Fruit fly (Drosophila melanogaster): ENCODE measurements around the gene CG31955.
A peak's percentile ranks its signal among the peaks of the same experiment; 100 is the strongest.

CG31955 gene

dm6 chr2L:3729635-3730034 is 16.7 kb upstream of the CG31955 start:
- TF ChIP-seq Mio (GFP tag; optimal IDR thresholded peaks at IDR 0.05) (no peak), Dif (GFP tag; optimal IDR thresholded peaks at IDR 0.05; ENCODE audit: partially characterized antibody) (no peak), OdsH (GFP tag; optimal IDR thresholded peaks at IDR 0.05) (no peak), Vsx2 (GFP tag; optimal IDR thresholded peaks at IDR 0.05; ENCODE audit: partially characterized antibody) (no peak), usp (GFP tag; optimal IDR thresholded peaks at IDR 0.05) (no peak), jim (GFP tag; optimal IDR thresholded peaks at IDR 0.05) (no peak), GATAd (GFP tag; optimal IDR thresholded peaks at IDR 0.05) (no peak), br (GFP tag; optimal IDR thresholded peaks at IDR 0.05) (no peak), dmrt93B (GFP tag; optimal IDR thresholded peaks at IDR 0.05) (no peak), fru (GFP tag; optimal IDR thresholded peaks at IDR 0.05) (no peak), brk (GFP tag; optimal IDR thresholded peaks at IDR 0.05) (no peak), lola (GFP tag; optimal IDR thresholded peaks at IDR 0.05) (no peak)

DNA sequence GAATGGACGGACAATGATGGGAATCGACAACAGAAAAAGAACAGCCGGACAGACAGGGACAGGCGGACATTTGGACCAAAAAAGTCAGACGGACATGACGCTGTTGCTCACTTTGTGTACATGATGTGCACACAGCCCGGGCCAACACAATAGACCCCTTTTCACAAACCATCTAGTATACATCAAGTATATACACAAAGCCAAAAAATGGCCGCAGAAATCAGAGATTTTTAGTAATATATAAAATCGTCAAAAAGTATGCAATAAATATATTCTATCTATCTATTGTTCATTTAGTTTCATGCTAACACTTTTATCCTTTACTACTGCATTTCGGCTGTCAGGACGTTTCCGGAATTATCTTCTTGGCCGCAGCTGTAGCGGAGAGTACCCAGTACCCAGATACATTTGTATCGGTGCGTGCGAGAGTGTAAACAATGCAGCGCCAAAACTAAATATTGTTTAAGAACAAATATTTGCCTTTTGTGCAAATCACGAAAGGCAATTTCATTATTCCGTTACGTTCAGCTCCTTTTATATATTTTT is 6.6 kb upstream of the CG31955 start:
- TF ChIP-seq CG32264 (GFP tag; optimal IDR thresholded peaks at IDR 0.05): no peak
- TF ChIP-seq dmrt93B (GFP tag; optimal IDR thresholded peaks at IDR 0.05): peak; percentile 1
- TF ChIP-seq h (GFP tag; optimal IDR thresholded peaks at IDR 0.05): peak; percentile 17
- peak; percentile 15 for TF ChIP-seq fru (GFP tag; optimal IDR thresholded peaks at IDR 0.05)
- TF ChIP-seq Hr83 (GFP tag; optimal IDR thresholded peaks at IDR 0.05; ENCODE audit: poor library complexity, severe bottlenecking): no peak
- no peak for TF ChIP-seq Dfd (GFP tag; optimal IDR thresholded peaks at IDR 0.05)
- TF ChIP-seq Dif (GFP tag; optimal IDR thresholded peaks at IDR 0.05; ENCODE audit: partially characterized antibody): no peak
- no peak for TF ChIP-seq jim (GFP tag; optimal IDR thresholded peaks at IDR 0.05)
- TF ChIP-seq pan (optimal IDR thresholded peaks at IDR 0.05): no peak
- no peak for TF ChIP-seq N (GFP tag; optimal IDR thresholded peaks at IDR 0.05)

dm6 chr2L:3717673-3718235 is 4.8 kb upstream of the CG31955 start, which contains the start of the genes lectin-24A and Shaw:
lectin-24A (minus strand) TSS chr2L:3717773.
Shaw (plus strand) TSS chr2L:3718185.
- TF ChIP-seq Hr83 (GFP tag; optimal IDR thresholded peaks at IDR 0.05; ENCODE audit: poor library complexity, severe bottlenecking): no peak
- TF ChIP-seq GATAd (GFP tag; optimal IDR thresholded peaks at IDR 0.05): no peak
- no peak for TF ChIP-seq fru (GFP tag; optimal IDR thresholded peaks at IDR 0.05)
- TF ChIP-seq Hr78 (GFP tag; optimal IDR thresholded peaks at IDR 0.05): no peak
- no peak for TF ChIP-seq CG32264 (GFP tag; optimal IDR thresholded peaks at IDR 0.05)
- no peak for TF ChIP-seq Mio (GFP tag; optimal IDR thresholded peaks at IDR 0.05)
- no peak for TF ChIP-seq Jra (GFP tag; optimal IDR thresholded peaks at IDR 0.05)
- no peak for TF ChIP-seq h (GFP tag; optimal IDR thresholded peaks at IDR 0.05)
- no peak for TF ChIP-seq Dfd (GFP tag; optimal IDR thresholded peaks at IDR 0.05)
- TF ChIP-seq psq (GFP tag; optimal IDR thresholded peaks at IDR 0.05): no peak
- no peak for TF ChIP-seq woc (GFP tag; optimal IDR thresholded peaks at IDR 0.05)
- no peak for TF ChIP-seq sv (GFP tag; optimal IDR thresholded peaks at IDR 0.05)
- no peak for TF ChIP-seq Rel (GFP tag; optimal IDR thresholded peaks at IDR 0.05)
- TF ChIP-seq Rel (tag; optimal IDR thresholded peaks at IDR 0.05): no peak
- TF ChIP-seq jim (GFP tag; optimal IDR thresholded peaks at IDR 0.05): no peak
- TF ChIP-seq OdsH (GFP tag; optimal IDR thresholded peaks at IDR 0.05): no peak

- TF ChIP-seq dl (GFP tag; optimal IDR thresholded peaks at IDR 0.05; ENCODE audit: insufficient read depth in 1 of 2, partially characterized antibody in 2 of 2) (no peak), jim (GFP tag; optimal IDR thresholded peaks at IDR 0.05) (no peak), tai (GFP tag; optimal IDR thresholded peaks at IDR 0.05) (no peak), GATAd (GFP tag; optimal IDR thresholded peaks at IDR 0.05) (no peak), pan (optimal IDR thresholded peaks at IDR 0.05) (no peak), fru (GFP tag; optimal IDR thresholded peaks at IDR 0.05) (no peak), sv (GFP tag; optimal IDR thresholded peaks at IDR 0.05) (no peak), CG32264 (GFP tag; optimal IDR thresholded peaks at IDR 0.05) (no peak), rgr (GFP tag; optimal IDR thresholded peaks at IDR 0.05) (no peak), HLH106 (tag; optimal IDR thresholded peaks at IDR 0.05) (no peak), N (GFP tag; optimal IDR thresholded peaks at IDR 0.05) (no peak), Rel (GFP tag; optimal IDR thresholded peaks at IDR 0.05) (no peak), Rel (tag; optimal IDR thresholded peaks at IDR 0.05) (no peak), Hr83 (GFP tag; optimal IDR thresholded peaks at IDR 0.05; ENCODE audit: poor library complexity, severe bottlenecking) (no peak), Dif (GFP tag; optimal IDR thresholded peaks at IDR 0.05; ENCODE audit: partially characterized antibody) (no peak), usp (GFP tag; optimal IDR thresholded peaks at IDR 0.05) (no peak), Sp1 (GFP tag; optimal IDR thresholded peaks at IDR 0.05) (no peak), foxo (GFP tag; optimal IDR thresholded peaks at IDR 0.05) (no peak)
These were observed 746 bp upstream of the CG31955 start for dm6 chr2L:3713545-3714156.
